Fruit fly (Drosophila melanogaster): Measurements from ENCODE around the gene Cog3.

Cog3 gene

dm6 chr2L:3439502-3439901 lies 17.4 kb downstream of the Cog3 start:
- no peak for TF ChIP-seq CG9948 (tag; optimal IDR thresholded peaks at IDR 0.05)
- peak; percentile 21 for TF ChIP-seq CG14655 (GFP tag; optimal IDR thresholded peaks at IDR 0.05)

- TF ChIP-seq CG8301 (tag; optimal IDR thresholded peaks at IDR 0.05) (no peak), CG9948 (tag; optimal IDR thresholded peaks at IDR 0.05) (no peak), CG32121 (GFP tag; IDR thresholded peaks at IDR 0.05) (no peak), EcR (GFP tag; optimal IDR thresholded peaks at IDR 0.05) (no peak)
These were observed 18.8 kb downstream of the Cog3 start for dm6 chr2L:3438078-3438477.

- TF ChIP-seq Pif1B (GFP tag; optimal IDR thresholded peaks at IDR 0.05) (peak; percentile 78), CG34367 (tag; optimal IDR thresholded peaks at IDR 0.05) (peak; percentile 61), CG17806 (tag; optimal IDR thresholded peaks at IDR 0.05) (peak; percentile 66), Ets98B (GFP tag; IDR thresholded peaks at IDR 0.05) (peak; percentile 88), CG8159 (tag; optimal IDR thresholded peaks at IDR 0.05) (peak; percentile 64), EcR (GFP tag; optimal IDR thresholded peaks at IDR 0.05) (no peak), CG9948 (tag; optimal IDR thresholded peaks at IDR 0.05) (peak; percentile 80), CG32121 (GFP tag; IDR thresholded peaks at IDR 0.05) (peak; percentile 87), CG8301 (tag; optimal IDR thresholded peaks at IDR 0.05) (peak; percentile 89), CG12605 (GFP tag; IDR thresholded peaks at IDR 0.05) (peak; percentile 94), rn (GFP tag; IDR thresholded peaks at IDR 0.05) (peak; percentile 37; the same call in 1 of the 2 replicates), CG15710 (tag; optimal IDR thresholded peaks at IDR 0.05) (peak; percentile 88), CG14655 (GFP tag; optimal IDR thresholded peaks at IDR 0.05) (peak; percentile 88), Snoo (tag; optimal IDR thresholded peaks at IDR 0.05) (peak; percentile 74), D1 (tag; optimal IDR thresholded peaks at IDR 0.05) (no peak), Pif1A (GFP tag; optimal IDR thresholded peaks at IDR 0.05) (peak; percentile 76), fd96Ca (GFP tag; IDR thresholded peaks at IDR 0.05) (peak; percentile 90), CG10348 (GFP tag; IDR thresholded peaks at IDR 0.05) (no peak), gl (tag; optimal IDR thresholded peaks at IDR 0.05) (peak; percentile 46), CG4496 (GFP tag; IDR thresholded peaks at IDR 0.05) (peak; percentile 91), CG13204 (GFP tag; optimal IDR thresholded peaks at IDR 0.05) (peak; percentile 73)
These were observed 19.8 kb downstream of the Cog3 start for dm6 chr2L:3437068-3437467.

- TF ChIP-seq CG8301 (tag; optimal IDR thresholded peaks at IDR 0.05) (peak; percentile 22), CG4496 (GFP tag; IDR thresholded peaks at IDR 0.05) (peak; percentile 39; the same call in 2 of the 3 replicates), Pif1A (GFP tag; optimal IDR thresholded peaks at IDR 0.05) (peak; percentile 30), CG12605 (GFP tag; IDR thresholded peaks at IDR 0.05) (peak; percentile 47), CG32121 (GFP tag; IDR thresholded peaks at IDR 0.05) (peak; percentile 13; the same call in 1 of the 2 replicates), CG14655 (GFP tag; optimal IDR thresholded peaks at IDR 0.05) (peak; percentile 24), rn (GFP tag; IDR thresholded peaks at IDR 0.05) (0 out of 2 replicates have a peak, but pooled peaks have one; percentile 20), EcR (GFP tag; optimal IDR thresholded peaks at IDR 0.05) (no peak), CG15710 (tag; optimal IDR thresholded peaks at IDR 0.05) (no peak), CG9948 (tag; optimal IDR thresholded peaks at IDR 0.05) (peak; percentile 25)
These were observed 20.5 kb downstream of the Cog3 start for dm6 chr2L:3436347-3436746.

dm6 chr2L:3435086-3435485 lies 21.8 kb downstream of the Cog3 start:
- TF ChIP-seq rn (GFP tag; IDR thresholded peaks at IDR 0.05) (no peak), Snoo (tag; optimal IDR thresholded peaks at IDR 0.05) (no peak), CG10348 (GFP tag; IDR thresholded peaks at IDR 0.05) (no peak), CG8159 (tag; optimal IDR thresholded peaks at IDR 0.05) (no peak), D1 (tag; optimal IDR thresholded peaks at IDR 0.05) (no peak), CG34367 (tag; optimal IDR thresholded peaks at IDR 0.05) (no peak), CG17806 (tag; optimal IDR thresholded peaks at IDR 0.05) (no peak), Pif1A (GFP tag; optimal IDR thresholded peaks at IDR 0.05) (no peak), EcR (GFP tag; optimal IDR thresholded peaks at IDR 0.05) (no peak), CG32121 (GFP tag; IDR thresholded peaks at IDR 0.05) (peak; percentile 64; the same call in 1 of the 2 replicates), Pif1B (GFP tag; optimal IDR thresholded peaks at IDR 0.05) (no peak), CG15710 (tag; optimal IDR thresholded peaks at IDR 0.05) (no peak), Ets98B (GFP tag; IDR thresholded peaks at IDR 0.05) (peak; percentile 56), gl (tag; optimal IDR thresholded peaks at IDR 0.05) (no peak), CG12605 (GFP tag; IDR thresholded peaks at IDR 0.05) (no peak), CG4496 (GFP tag; IDR thresholded peaks at IDR 0.05) (peak; percentile 72; the same call in 2 of the 3 replicates), fd96Ca (GFP tag; IDR thresholded peaks at IDR 0.05) (peak; percentile 65; the same call in 2 of the 3 replicates), CG9948 (tag; optimal IDR thresholded peaks at IDR 0.05) (peak; percentile 7), CG8301 (tag; optimal IDR thresholded peaks at IDR 0.05) (peak; percentile 3), CG13204 (GFP tag; optimal IDR thresholded peaks at IDR 0.05) (no peak), CG14655 (GFP tag; optimal IDR thresholded peaks at IDR 0.05) (peak; percentile 17)

- TF ChIP-seq rn (GFP tag; IDR thresholded peaks at IDR 0.05), result no peak
- TF ChIP-seq Pif1A (GFP tag; optimal IDR thresholded peaks at IDR 0.05), result no peak
- no peak for TF ChIP-seq CG17806 (tag; optimal IDR thresholded peaks at IDR 0.05)
- no peak for TF ChIP-seq fd96Ca (GFP tag; IDR thresholded peaks at IDR 0.05)
- peak; percentile 59; the same call in 1 of the 2 replicates for TF ChIP-seq CG32121 (GFP tag; IDR thresholded peaks at IDR 0.05)
- no peak for TF ChIP-seq CG10348 (GFP tag; IDR thresholded peaks at IDR 0.05)
- peak; percentile 2 for TF ChIP-seq CG14655 (GFP tag; optimal IDR thresholded peaks at IDR 0.05)
- no peak for TF ChIP-seq D1 (tag; optimal IDR thresholded peaks at IDR 0.05)
- no peak for TF ChIP-seq CG12605 (GFP tag; IDR thresholded peaks at IDR 0.05)
- TF ChIP-seq CG13204 (GFP tag; optimal IDR thresholded peaks at IDR 0.05), result no peak
- peak; percentile 9; the same call in 1 of the 2 replicates for TF ChIP-seq Ets98B (GFP tag; IDR thresholded peaks at IDR 0.05)
- TF ChIP-seq CG9948 (tag; optimal IDR thresholded peaks at IDR 0.05), result peak; percentile 15
- no peak for TF ChIP-seq CG4496 (GFP tag; IDR thresholded peaks at IDR 0.05)
- TF ChIP-seq CG34367 (tag; optimal IDR thresholded peaks at IDR 0.05), result no peak
- no peak for TF ChIP-seq EcR (GFP tag; optimal IDR thresholded peaks at IDR 0.05)
- TF ChIP-seq CG15710 (tag; optimal IDR thresholded peaks at IDR 0.05), result no peak
- TF ChIP-seq Pif1B (GFP tag; optimal IDR thresholded peaks at IDR 0.05), result no peak
- TF ChIP-seq Snoo (tag; optimal IDR thresholded peaks at IDR 0.05), result no peak
- no peak for TF ChIP-seq gl (tag; optimal IDR thresholded peaks at IDR 0.05)
- TF ChIP-seq CG8301 (tag; optimal IDR thresholded peaks at IDR 0.05), result no peak
- peak; percentile 4 for TF ChIP-seq CG8159 (tag; optimal IDR thresholded peaks at IDR 0.05)
These were observed 28.3 kb downstream of the Cog3 start for dm6 chr2L:3428419-3429097.
